Fruit fly (Drosophila melanogaster) whole organism, larva: Measurements from ENCODE around the gene tut.

ENCODE experiments used
- noc ChIP-seq: fragments of 200-800 bp; sonication (Bioruptor generic); optimal IDR thresholded peaks from 3 replicates; lab custom pipeline; 2019; ENCODE audit warnings: missing biosample characterization, mild to moderate bottlenecking, missing genetic modification characterization, moderate library complexity

The tut gene

dm6 chr3L:8186627-8187396 lies 23.7 kb downstream of the tut start, which contains the start of the genes ERR and Atg18a:
TSS of gene ERR (minus strand) at chr3L:8186671.
TSS of gene Atg18a (plus strand) at chr3L:8186857.
- TF ChIP-seq noc (tag; lab: Kevin White, UChicago): peak; percentile 89

- TF ChIP-seq noc (tag; lab: Kevin White, UChicago): peak; percentile 91
These were observed 25.0 kb downstream of the tut start for dm6 chr3L:8185263-8186227.

- no peak for TF ChIP-seq noc (tag; lab: Kevin White, UChicago)
These were observed 29.9 kb downstream of the tut start, which contains the start of the genes mthl7 and Uxs for dm6 chr3L:8180464-8181137. TSS of gene mthl7 (minus strand) at chr3L:8180514. TSS of gene Uxs (plus strand) at chr3L:8180923.

- TF ChIP-seq noc (tag; lab: Kevin White, UChicago): peak; percentile 52
These were observed 32.6 kb downstream of the tut start, which contains the start of gene Nmt for dm6 chr3L:8177795-8178564. TSS of gene Nmt (minus strand) at chr3L:8178429.

dm6 chr3L:8175818-8176217 lies 34.7 kb downstream of the tut start, which contains the start of gene RecQ4:
TSS of gene RecQ4 (minus strand) at chr3L:8175978.
- TF ChIP-seq noc (tag; lab: Kevin White, UChicago): no peak

dm6 chr3L:8165436-8165835 lies 45.1 kb downstream of the tut start, which contains the start of gene CG13675:
TSS of gene CG13675 (minus strand) at chr3L:8165518.
- no peak for TF ChIP-seq noc (tag; lab: Kevin White, UChicago)

dm6 chr3L:8159724-8160422 lies 50.7 kb downstream of the tut start, which contains the start of gene CG43886:
TSS of gene CG43886 (minus strand) at chr3L:8159774.
- no peak for TF ChIP-seq noc (tag; lab: Kevin White, UChicago)
